Fruit fly (Drosophila melanogaster) Kc167 (cell line): ENCODE measurements around the gene Sil1.

Experiments used
- Sin3A ChIP-seq: fragments of >200 bp; optimal IDR thresholded peaks from 2 replicates; lab custom pipeline; 2018; ENCODE audit warnings: missing external identifiers
- insv ChIP-seq: fragments of >200 bp; optimal IDR thresholded peaks from 3 replicates; lab custom pipeline; 2018; ENCODE audit warnings: missing external identifiers
- ttk ChIP-seq: sonication (Bioruptor generic); optimal IDR thresholded peaks from 2 replicates; lab custom pipeline; 2017; ENCODE audit warnings: missing external identifiers

DNA sequence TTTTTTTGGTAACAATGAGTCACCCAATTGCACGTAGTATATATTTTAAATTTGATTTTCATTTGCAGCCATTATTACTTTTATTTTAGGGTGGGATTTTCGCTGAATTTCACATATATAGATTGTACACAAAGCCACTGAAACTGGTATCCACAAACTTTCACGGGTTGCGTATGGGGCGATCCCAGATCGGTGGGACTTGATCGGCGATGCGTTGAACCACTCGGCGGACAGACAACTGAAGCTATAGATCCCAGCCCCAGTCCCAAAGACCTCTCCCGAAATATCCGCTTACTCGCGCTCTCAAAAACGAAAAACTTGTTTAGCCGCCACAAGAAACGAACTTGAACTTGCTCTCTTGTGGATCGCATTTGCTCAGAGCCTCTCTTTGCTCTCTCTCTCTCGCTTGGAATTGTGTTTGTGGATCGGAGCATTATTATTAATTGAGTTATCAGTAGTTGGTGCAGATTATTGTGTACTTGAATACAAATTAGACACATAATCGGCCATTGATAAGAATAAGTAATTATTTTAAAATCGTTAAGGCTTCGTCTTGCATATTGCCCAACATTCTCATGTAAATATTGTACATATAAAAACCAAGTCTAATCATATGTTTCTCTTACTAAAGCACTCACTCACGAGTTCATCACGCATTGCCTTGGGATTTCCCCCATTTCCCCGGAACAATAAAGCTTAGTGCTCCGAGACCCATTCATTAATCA is 27.1 kb downstream of the Sil1 start, which contains the start of gene Cad96Ca:
- TF ChIP-seq Sin3A (no peak), ttk (lab: Kevin White, UChicago) (no peak), insv (lab: Kevin White, UChicago) (no peak)
